Worm (Caenorhabditis elegans) whole organism, late embryonic: ENCODE measurements around the gene osm-9.

ENCODE experiments used
- ama-1 ChIP-seq: fragments of 150-350 bp; optimal IDR thresholded peaks from 2 replicates; lab custom pipeline; 2014
- ceh-34 ChIP-seq: sonication (generic microtip); optimal IDR thresholded peaks from 2 replicates; lab custom pipeline; 2016; ENCODE audit warnings: mild to moderate bottlenecking, missing genetic modification characterization, missing compliant biosample characterization
- gmeb-2 ChIP-seq: sonication (generic microtip); optimal IDR thresholded peaks from 2 replicates; lab custom pipeline; 2016; ENCODE audit warnings: missing genetic modification characterization, inconsistent platforms, missing compliant biosample characterization
- lin-11 ChIP-seq: fragments of 200-800 bp; sonication (Bioruptor generic); optimal IDR thresholded peaks from 2 replicates; lab custom pipeline; 2018; ENCODE audit warnings: mild to moderate bottlenecking, missing genetic modification characterization, missing compliant biosample characterization
- nhr-11 ChIP-seq: fragments of 150-350 bp; optimal IDR thresholded peaks from 2 replicates; lab custom pipeline; 2014; ENCODE audit warnings: missing biosample characterization, missing genetic modification characterization
- pha-2 ChIP-seq: sonication (generic microtip); optimal IDR thresholded peaks from 2 replicates; lab custom pipeline; 2017; ENCODE audit warnings: mild to moderate bottlenecking, missing genetic modification characterization, missing compliant biosample characterization
- pha-4 ChIP-seq: fragments of 150-350 bp; optimal IDR thresholded peaks from 2 replicates; lab custom pipeline; 2018; ENCODE audit warnings: missing biosample characterization, missing genetic modification reagents, missing genetic modification characterization
- pqm-1 ChIP-seq: sonication (generic microtip); optimal IDR thresholded peaks from 2 replicates; lab custom pipeline; 2016; ENCODE audit warnings: missing genetic modification characterization, missing compliant biosample characterization
- sox-4 ChIP-seq: sonication (generic microtip); optimal IDR thresholded peaks from 2 replicates; lab custom pipeline; 2017; ENCODE audit warnings: mild to moderate bottlenecking, missing genetic modification characterization, inconsistent platforms, missing compliant biosample characterization
- ztf-16 ChIP-seq: sonication (generic microtip); optimal IDR thresholded peaks from 2 replicates; lab custom pipeline; 2017; ENCODE audit warnings: missing genetic modification characterization, missing compliant biosample characterization

ce11 chrIV:3539253-3539652 is 18.0 kb downstream of the osm-9 start:
- no peak for TF ChIP-seq lin-11 (tag; lab: Kevin White, UChicago)
- TF ChIP-seq sox-4 (tag; lab: Kevin White, UChicago) = no peak
- no peak for TF ChIP-seq gmeb-2
- no peak for TF ChIP-seq pqm-1
- TF ChIP-seq ama-1 (lab: Kevin White, UChicago) = no peak
- TF ChIP-seq ceh-34 (tag; lab: Kevin White, UChicago) = no peak
- no peak for TF ChIP-seq pha-4 (tag; lab: Kevin White, UChicago)
- no peak for TF ChIP-seq ztf-16 (tag; lab: Kevin White, UChicago)
- TF ChIP-seq nhr-11 (tag; lab: Kevin White, UChicago) = no peak
- no peak for TF ChIP-seq pha-2 (tag; lab: Kevin White, UChicago)
